Fruit fly (Drosophila melanogaster) S2 (cell line): Measurements from ENCODE around the gene AsnS.

Source experiments
- CG8478 ChIP-seq: fragments of >200 bp; optimal IDR thresholded peaks from 2 replicates; lab custom pipeline; 2018
- CTCF ChIP-seq, 2 experiments: fragments of >200 bp; optimal IDR thresholded peaks; 2 replicates each; lab custom pipeline; 2018

dm6 chr3L:21202777-21203282, 29.9 kb downstream of the AsnS start, which contains the start of the genes Targ1, CG10512 and Targ2:
- TF ChIP-seq CG8478 (lab: Kevin White, UChicago): no peak
- no peak for TF ChIP-seq CTCF (optimal IDR thresholded peaks at IDR 0.05; lab: Kevin White, UChicago)
